Worm (Caenorhabditis elegans): ENCODE results near the gene B0393.7.
A peak's percentile ranks its signal among the peaks of the same experiment; 100 is the strongest.

Gene B0393.7

ce11 chrIII:4756983-4757382 lies 20.9 kb downstream of the B0393.7 start, which contains the start of gene fbxl-2 (continued):
- TF ChIP-seq rec-8 (tag; optimal IDR thresholded peaks at IDR 0.05) (no peak), athp-1 (tag; optimal IDR thresholded peaks at IDR 0.05) (peak; percentile 79), rcor-1 (GFP tag; IDR thresholded peaks at IDR 0.05) (peak; percentile 92), F39B2.1 (GFP tag; IDR thresholded peaks at IDR 0.05) (peak; percentile 81; the same call in 1 of the 2 replicates), F33H1.4 (GFP tag; IDR thresholded peaks at IDR 0.05) (peak; percentile 94), lir-1 (GFP tag; conservative IDR thresholded peaks at IDR 0.05) (peak; percentile 92), madf-8 (GFP tag; conservative IDR thresholded peaks at IDR 0.05) (peak; percentile 84), fkh-3 (tag; optimal IDR thresholded peaks at IDR 0.05) (peak; percentile 10), snpc-1.3 (tag; optimal IDR thresholded peaks at IDR 0.05; ENCODE audit: insufficient read depth) (peak; percentile 41), B0261.1 (tag; optimal IDR thresholded peaks at IDR 0.05) (peak; percentile 21), F55B11.4 (tag; optimal IDR thresholded peaks at IDR 0.05; ENCODE audit: borderline replicate concordance, insufficient read depth) (no peak), hlh-12 (tag; optimal IDR thresholded peaks at IDR 0.05) (no peak), F22D6.2 (tag; optimal IDR thresholded peaks at IDR 0.05) (peak; percentile 59), ztf-18 (tag; optimal IDR thresholded peaks at IDR 0.05) (peak; percentile 99), F49E8.2 (tag; optimal IDR thresholded peaks at IDR 0.05; ENCODE audit: insufficient read depth) (peak; percentile 64), sdz-38 (tag; optimal IDR thresholded peaks at IDR 0.05) (no peak), F10E7.11 (tag; optimal IDR thresholded peaks at IDR 0.05) (peak; percentile 34), atf-7 (tag; optimal IDR thresholded peaks at IDR 0.05) (peak; percentile 82), hmg-1.2 (GFP tag; IDR thresholded peaks at IDR 0.05) (peak; percentile 82), T07F8.4 (tag; optimal IDR thresholded peaks at IDR 0.05) (peak; percentile 0), nhr-80 (tag; optimal IDR thresholded peaks at IDR 0.05) (peak; percentile 79), Y53G8AR.9 (GFP tag; conservative IDR thresholded peaks at IDR 0.05) (peak; percentile 97), nfya-2 (GFP tag; IDR thresholded peaks at IDR 0.05) (0 out of 2 replicates have a peak, but pooled peaks have one; percentile 65), bed-1 (GFP tag; IDR thresholded peaks at IDR 0.05) (no peak), F57C9.4 (tag; optimal IDR thresholded peaks at IDR 0.05) (no peak), hrde-1 (tag; optimal IDR thresholded peaks at IDR 0.05; ENCODE audit: borderline replicate concordance) (peak; percentile 63), unc-62 (GFP tag; optimal IDR thresholded peaks at IDR 0.05) (no peak), K11D2.4 (GFP tag; IDR thresholded peaks at IDR 0.05) (peak; percentile 91), ztf-26 (tag; optimal IDR thresholded peaks at IDR 0.05) (peak; percentile 78), aptf-3 (GFP tag; IDR thresholded peaks at IDR 0.05) (0 out of 2 replicates have a peak, but pooled peaks have one; percentile 49)

- TF ChIP-seq unc-130 (GFP tag; optimal IDR thresholded peaks at IDR 0.05): peak; percentile 44
- peak; percentile 87 for TF ChIP-seq dox-1 (GFP tag; IDR thresholded peaks at IDR 0.05)
- TF ChIP-seq rcor-1 (GFP tag; IDR thresholded peaks at IDR 0.05): peak; percentile 80
- TF ChIP-seq ZK185.1 (tag; optimal IDR thresholded peaks at IDR 0.05; ENCODE audit: poor library complexity, severe bottlenecking): peak; percentile 86
- no peak for TF ChIP-seq nfya-1 (tag; optimal IDR thresholded peaks at IDR 0.05; ENCODE audit: borderline replicate concordance, insufficient read depth)
- peak; percentile 83 for TF ChIP-seq mcd-1 (GFP tag; IDR thresholded peaks at IDR 0.05)
- TF ChIP-seq F33H1.4 (GFP tag; IDR thresholded peaks at IDR 0.05): peak; percentile 99
- no peak for TF ChIP-seq ceh-79 (tag; optimal IDR thresholded peaks at IDR 0.05)
- no peak for TF ChIP-seq nhr-90 (tag; optimal IDR thresholded peaks at IDR 0.05)
- peak; percentile 85 for TF ChIP-seq lin-40 (tag; optimal IDR thresholded peaks at IDR 0.05)
- no peak for TF ChIP-seq aptf-3 (GFP tag; IDR thresholded peaks at IDR 0.05)
- peak; percentile 86 for TF ChIP-seq nfyb-1 (GFP tag; IDR thresholded peaks at IDR 0.05)
- TF ChIP-seq nhr-120 (GFP tag; IDR thresholded peaks at IDR 0.05): no peak
- TF ChIP-seq ztf-25 (GFP tag; IDR thresholded peaks at IDR 0.05): no peak
- TF ChIP-seq lin-26 (GFP tag; IDR thresholded peaks at IDR 0.05): no peak
- TF ChIP-seq F57C9.4 (tag; optimal IDR thresholded peaks at IDR 0.05): no peak
- TF ChIP-seq B0035.1 (tag; optimal IDR thresholded peaks at IDR 0.05): no peak
- TF ChIP-seq egl-18 (GFP tag; IDR thresholded peaks at IDR 0.05): no peak
- no peak for TF ChIP-seq cebp-2 (GFP tag; IDR thresholded peaks at IDR 0.05)
- TF ChIP-seq ceh-91 (GFP tag; IDR thresholded peaks at IDR 0.05): peak; percentile 81
- peak; percentile 87 for TF ChIP-seq snpc-1.3 (tag; optimal IDR thresholded peaks at IDR 0.05; ENCODE audit: insufficient read depth)
- no peak for TF ChIP-seq cebp-1 (GFP tag; IDR thresholded peaks at IDR 0.05)
- TF ChIP-seq cebp-1 (tag; optimal IDR thresholded peaks at IDR 0.05): peak; percentile 80
These were observed 23.8 kb downstream of the B0393.7 start, which contains the start of the genes rps-0 and rbg-3 for ce11 chrIII:4754001-4754561. Gene rps-0, minus strand, starts transcription at chrIII:4754051. Gene rbg-3, plus strand, starts transcription at chrIII:4754424.

All from whole organism, young adult.